Worm (Caenorhabditis elegans): Measurements from ENCODE around the gene ule-5.

DNA sequence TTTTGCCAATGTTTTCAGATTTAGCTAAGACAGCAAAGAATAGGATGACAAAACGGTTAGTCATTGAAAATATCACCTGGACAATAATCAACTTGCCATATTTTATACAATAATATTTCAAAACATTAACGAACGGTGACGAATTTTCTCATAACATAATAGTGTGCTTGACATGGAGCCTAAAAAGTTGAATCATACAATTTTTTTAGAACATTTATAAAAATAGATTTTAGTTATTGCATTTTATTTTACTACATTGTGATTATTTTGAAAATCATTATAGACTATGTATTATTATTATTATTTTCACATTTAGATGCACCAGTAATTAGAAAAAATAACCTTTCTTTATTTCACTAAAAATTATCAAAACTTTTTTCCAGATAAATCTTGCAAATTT lies 34.3 kb upstream of the ule-5 start, which contains the start of gene F54F7.9:
- TF ChIP-seq nhr-237 (tag; optimal IDR thresholded peaks at IDR 0.05): no peak
- TF ChIP-seq grh-1 (GFP tag; IDR thresholded peaks at IDR 0.05): no peak
- no peak for TF ChIP-seq aha-1 (tag; optimal IDR thresholded peaks at IDR 0.05)
- no peak for TF ChIP-seq alr-1 (tag; optimal IDR thresholded peaks at IDR 0.05; ENCODE audit: borderline replicate concordance)
- no peak for TF ChIP-seq isw-1 (GFP tag; IDR thresholded peaks at IDR 0.05)
- TF ChIP-seq mdl-1 (tag; optimal IDR thresholded peaks at IDR 0.05): no peak
- no peak for TF ChIP-seq C04F5.9 (tag; optimal IDR thresholded peaks at IDR 0.05)
- no peak for TF ChIP-seq lin-39 (tag; optimal IDR thresholded peaks at IDR 0.05)
- TF ChIP-seq skn-1 (tag; optimal IDR thresholded peaks at IDR 0.05): no peak
- TF ChIP-seq tbx-2 (tag; optimal IDR thresholded peaks at IDR 0.05): no peak
- no peak for TF ChIP-seq lsy-2 (tag; optimal IDR thresholded peaks at IDR 0.05)
- no peak for TF ChIP-seq lin-15B (tag; optimal IDR thresholded peaks at IDR 0.05)
- no peak for TF ChIP-seq elt-3 (tag; optimal IDR thresholded peaks at IDR 0.05)

All from whole organism, L1 larva.